Worm (Caenorhabditis elegans) whole organism, L4/young adult: ENCODE data around the gene K02E11.6.

Experiments
- W03F9.2 ChIP-seq: fragments of 150-350 bp; optimal IDR thresholded peaks from 2 replicates; lab custom pipeline; 2014; ENCODE audit warnings: missing biosample characterization, missing genetic modification characterization
- him-1 ChIP-seq: sonication (generic microtip); optimal IDR thresholded peaks from 2 replicates; lab custom pipeline; 2016; ENCODE audit warnings: missing genotype, missing genetic modification reagents, missing genetic modification characterization, missing compliant biosample characterization

DNA sequence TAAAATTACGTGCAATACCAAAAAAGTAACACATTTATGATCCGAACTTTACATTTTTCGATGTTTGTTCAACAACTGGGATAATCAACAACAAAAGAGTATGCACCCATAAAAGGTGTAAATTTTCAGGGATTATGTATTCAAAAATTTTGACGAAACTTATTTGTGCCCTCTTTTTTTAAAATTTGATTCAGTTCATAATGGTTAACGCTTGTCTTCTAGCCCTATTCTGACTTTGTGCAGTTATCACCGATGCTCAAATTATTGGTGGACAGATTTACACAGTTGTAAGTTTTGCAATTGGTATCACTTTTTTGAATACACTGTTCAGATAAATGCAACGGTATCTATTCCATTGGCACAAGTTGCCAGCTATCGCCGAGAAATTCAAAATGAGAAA lies at the start of gene K02E11.6:
- no peak for TF ChIP-seq him-1 (tag; lab: Kevin White, UChicago)
- TF ChIP-seq W03F9.2: no peak
